Fruit fly (Drosophila melanogaster) whole organism, prepupa: ENCODE results near the gene Unr.

Source experiments
- Blimp-1 ChIP-seq: fragments of 200-800 bp; sonication (Bioruptor generic); optimal IDR thresholded peaks from 3 replicates; lab custom pipeline; 2017; ENCODE audit warnings: missing biosample characterization, missing genetic modification characterization, mild to moderate bottlenecking, moderate library complexity, missing genetic modification reagents
- CG10669 ChIP-seq: fragments of 200-800 bp; sonication (Bioruptor generic); optimal IDR thresholded peaks from 3 replicates; lab custom pipeline; 2018; ENCODE audit warnings: missing biosample characterization, mild to moderate bottlenecking, missing genetic modification characterization, moderate library complexity
- CG11762 ChIP-seq: fragments of 200-800 bp; sonication (Bioruptor generic); optimal IDR thresholded peaks from 3 replicates; lab custom pipeline; 2016; ENCODE audit warnings: missing biosample characterization, missing genetic modification characterization; ENCODE audit not compliant: insufficient read depth
- CG11902 ChIP-seq: fragments of 200-800 bp; sonication (Bioruptor generic); optimal IDR thresholded peaks from 3 replicates; lab custom pipeline; 2016; ENCODE audit warnings: missing biosample characterization, missing genetic modification characterization
- CG15336 ChIP-seq: fragments of 200-800 bp; sonication (Bioruptor generic); IDR thresholded peaks from 2 replicates; pipeline ENCODE4 v1.3.6; 2022; ENCODE audit warnings: missing biosample characterization, missing genetic modification characterization
- CG1621 ChIP-seq: fragments of 200-800 bp; sonication (Bioruptor generic); optimal IDR thresholded peaks from 3 replicates; lab custom pipeline; 2018; ENCODE audit warnings: missing biosample characterization, mild to moderate bottlenecking, missing genetic modification characterization
- CG16779 ChIP-seq: fragments of 200-800 bp; sonication (Bioruptor generic); optimal IDR thresholded peaks from 3 replicates; lab custom pipeline; 2017; ENCODE audit warnings: missing biosample characterization, mild to moderate bottlenecking, missing genetic modification characterization
- CG3032 ChIP-seq: fragments of 200-800 bp; optimal IDR thresholded peaks from 2 replicates; lab custom pipeline; 2019; ENCODE audit warnings: missing biosample characterization, mild to moderate bottlenecking, missing genetic modification characterization, moderate library complexity
- CG31627 ChIP-seq: fragments of 200-800 bp; sonication (Bioruptor generic); optimal IDR thresholded peaks from 3 replicates; lab custom pipeline; 2016; ENCODE audit warnings: missing biosample characterization, missing genetic modification characterization
- CG34406 ChIP-seq: fragments of 200-800 bp; sonication (Bioruptor generic); optimal IDR thresholded peaks from 3 replicates; lab custom pipeline; 2016; ENCODE audit warnings: missing biosample characterization, missing genetic modification characterization
- CG3919 ChIP-seq: fragments of 200-800 bp; sonication (Bioruptor generic); optimal IDR thresholded peaks from 3 replicates; lab custom pipeline; 2016; ENCODE audit warnings: missing biosample characterization, missing genetic modification characterization
- CG4318 ChIP-seq: fragments of 200-800 bp; sonication (Bioruptor generic); optimal IDR thresholded peaks from 3 replicates; lab custom pipeline; 2017; ENCODE audit warnings: missing biosample characterization, mild to moderate bottlenecking, missing genetic modification characterization
- CG6276 ChIP-seq: fragments of 200-800 bp; sonication (Bioruptor generic); optimal IDR thresholded peaks from 2 replicates; lab custom pipeline; 2017; ENCODE audit warnings: missing biosample characterization, mild to moderate bottlenecking, missing genetic modification characterization
- CG6808 ChIP-seq: fragments of 200-800 bp; sonication (Bioruptor generic); optimal IDR thresholded peaks from 3 replicates; lab custom pipeline; 2017; ENCODE audit warnings: missing biosample characterization, missing genetic modification characterization, mild to moderate bottlenecking, moderate library complexity, missing genetic modification reagents
- CG6854 ChIP-seq: fragments of 200-800 bp; sonication (Bioruptor generic); optimal IDR thresholded peaks from 2 replicates; lab custom pipeline; 2017; ENCODE audit warnings: missing biosample characterization, mild to moderate bottlenecking, missing genetic modification characterization
- CG7368 ChIP-seq: fragments of 200-800 bp; sonication (Bioruptor generic); optimal IDR thresholded peaks from 3 replicates; lab custom pipeline; 2016; ENCODE audit warnings: missing biosample characterization, missing genetic modification characterization
- CG8119 ChIP-seq: fragments of 200-800 bp; sonication (Bioruptor generic); IDR thresholded peaks from 3 replicates; pipeline ENCODE4 v1.3.6; 2022; ENCODE audit warnings: missing biosample characterization, missing genetic modification characterization
- CG8319 ChIP-seq: fragments of 200-800 bp; sonication (Bioruptor generic); optimal IDR thresholded peaks from 3 replicates; lab custom pipeline; 2016; ENCODE audit warnings: missing biosample characterization, missing genetic modification characterization
- CG8632 ChIP-seq: fragments of 200-800 bp; sonication (Bioruptor generic); optimal IDR thresholded peaks from 3 replicates; lab custom pipeline; 2016; ENCODE audit warnings: missing biosample characterization, missing genetic modification characterization
- CG9139 ChIP-seq: fragments of 200-800 bp; sonication (Bioruptor generic); optimal IDR thresholded peaks from 3 replicates; lab custom pipeline; 2017; ENCODE audit warnings: missing biosample characterization, mild to moderate bottlenecking, missing genetic modification characterization
- Eip78C ChIP-seq: fragments of 200-800 bp; sonication (Bioruptor generic); peaks from one replicate; lab custom pipeline; 2016; ENCODE audit warnings: missing biosample characterization, missing genetic modification characterization
- Eip93F ChIP-seq: fragments of 200-800 bp; sonication (Bioruptor generic); optimal IDR thresholded peaks from 2 replicates; lab custom pipeline; 2016; ENCODE audit warnings: missing biosample characterization, mild to moderate bottlenecking, missing genetic modification characterization
- Ets21C ChIP-seq: fragments of 200-800 bp; sonication (Bioruptor generic); optimal IDR thresholded peaks from 3 replicates; lab custom pipeline; 2016; ENCODE audit warnings: missing biosample characterization, missing genetic modification characterization
- Ets96B ChIP-seq: fragments of 200-800 bp; optimal IDR thresholded peaks from 2 replicates; lab custom pipeline; 2019; ENCODE audit warnings: missing biosample characterization, mild to moderate bottlenecking, missing genetic modification characterization, moderate library complexity
- Gug ChIP-seq: fragments of 200-800 bp; sonication (Bioruptor generic); IDR thresholded peaks from 2 replicates; pipeline ENCODE4 v1.3.6; 2022; ENCODE audit warnings: missing biosample characterization, missing genetic modification characterization
- Hr38 ChIP-seq: sonication (Bioruptor generic); optimal IDR thresholded peaks from 2 replicates; lab custom pipeline; 2016; ENCODE audit warnings: missing biosample characterization, missing genetic modification characterization
- Hr39 ChIP-seq: fragments of 200-800 bp; sonication (Bioruptor generic); optimal IDR thresholded peaks from 2 replicates; lab custom pipeline; 2016; ENCODE audit warnings: missing biosample characterization, missing genetic modification characterization
- Hr4 ChIP-seq: fragments of 200-800 bp; sonication (Bioruptor generic); optimal IDR thresholded peaks from 3 replicates; lab custom pipeline; 2016; ENCODE audit warnings: missing biosample characterization, missing genetic modification characterization
- Lpt ChIP-seq: fragments of 200-800 bp; sonication (Bioruptor generic); optimal IDR thresholded peaks from 3 replicates; lab custom pipeline; 2016; ENCODE audit warnings: missing biosample characterization, missing genetic modification characterization
- Met ChIP-seq: fragments of 200-800 bp; sonication (Bioruptor generic); optimal IDR thresholded peaks from 3 replicates; lab custom pipeline; 2016; ENCODE audit warnings: missing biosample characterization, missing genetic modification characterization
- OdsH ChIP-seq: fragments of 200-800 bp; sonication (Bioruptor generic); optimal IDR thresholded peaks from 3 replicates; lab custom pipeline; 2016; ENCODE audit warnings: missing biosample characterization, missing genetic modification characterization
- Smox ChIP-seq: fragments of 200-800 bp; sonication (Bioruptor generic); optimal IDR thresholded peaks from 3 replicates; lab custom pipeline; 2016; ENCODE audit warnings: missing biosample characterization, missing genetic modification characterization
- Sox102F ChIP-seq: fragments of 200-800 bp; sonication (Bioruptor generic); optimal IDR thresholded peaks from 2 replicates; lab custom pipeline; 2016; ENCODE audit warnings: missing biosample characterization, mild to moderate bottlenecking, missing genetic modification characterization
- Sox14 ChIP-seq: fragments of 200-800 bp; sonication (Bioruptor generic); optimal IDR thresholded peaks from 3 replicates; lab custom pipeline; 2016; ENCODE audit warnings: missing biosample characterization, missing genetic modification characterization
- Sox15 ChIP-seq: fragments of 200-800 bp; sonication (Bioruptor generic); optimal IDR thresholded peaks from 3 replicates; lab custom pipeline; 2016; ENCODE audit warnings: missing biosample characterization, missing genetic modification characterization
- achi ChIP-seq: fragments of 200-800 bp; sonication (Bioruptor generic); optimal IDR thresholded peaks from 3 replicates; lab custom pipeline; 2016; ENCODE audit warnings: missing biosample characterization, missing genetic modification characterization
- acj6 ChIP-seq: fragments of 200-800 bp; sonication (Bioruptor generic); optimal IDR thresholded peaks from 3 replicates; lab custom pipeline; 2016; ENCODE audit warnings: missing biosample characterization, missing genetic modification characterization
- cyc ChIP-seq: fragments of 200-800 bp; sonication (Bioruptor generic); optimal IDR thresholded peaks from 3 replicates; lab custom pipeline; 2016; ENCODE audit warnings: missing biosample characterization, missing genetic modification characterization
- dac ChIP-seq: fragments of 200-800 bp; sonication (Bioruptor generic); optimal IDR thresholded peaks from 2 replicates; lab custom pipeline; 2017; ENCODE audit warnings: missing biosample characterization, mild to moderate bottlenecking, missing genetic modification characterization
- dsx ChIP-seq: fragments of 200-800 bp; optimal IDR thresholded peaks from 3 replicates; lab custom pipeline; 2019; ENCODE audit warnings: missing biosample characterization, mild to moderate bottlenecking, missing genetic modification characterization, moderate library complexity; ENCODE audit not compliant: poor library complexity, severe bottlenecking
- eg ChIP-seq: fragments of 200-800 bp; sonication (Bioruptor generic); IDR thresholded peaks from 3 replicates; pipeline ENCODE4 v1.3.6; 2022; ENCODE audit warnings: missing biosample characterization, missing genetic modification characterization
- esn ChIP-seq: fragments of 200-800 bp; sonication (Bioruptor generic); optimal IDR thresholded peaks from 2 replicates; lab custom pipeline; 2016; ENCODE audit warnings: missing biosample characterization, mild to moderate bottlenecking, missing genetic modification characterization, moderate library complexity
- fd59A ChIP-seq: fragments of 200-800 bp; sonication (Bioruptor generic); optimal IDR thresholded peaks from 2 replicates; lab custom pipeline; 2017; ENCODE audit warnings: missing biosample characterization, mild to moderate bottlenecking, missing genetic modification characterization, missing genetic modification reagents
- fkh ChIP-seq: fragments of 200-800 bp; sonication (Bioruptor generic); optimal IDR thresholded peaks from 3 replicates; lab custom pipeline; 2017; ENCODE audit warnings: missing biosample characterization, mild to moderate bottlenecking, missing genetic modification characterization, moderate library complexity
- lz ChIP-seq: fragments of 200-800 bp; sonication (Bioruptor generic); optimal IDR thresholded peaks from 3 replicates; lab custom pipeline; 2016; ENCODE audit warnings: missing biosample characterization, missing genetic modification characterization
- salr ChIP-seq, 2 experiments: fragments of 200-800 bp; sonication (Bioruptor generic); optimal IDR thresholded peaks; 3 replicates each; lab custom pipeline; 2016 to 2018; ENCODE audit warnings: missing biosample characterization in 2 of 2, missing genetic modification characterization in 2 of 2, mild to moderate bottlenecking in 1 of 2
- spab ChIP-seq: fragments of 200-800 bp; sonication (Bioruptor generic); optimal IDR thresholded peaks from 2 replicates; lab custom pipeline; 2017; ENCODE audit warnings: missing biosample characterization, mild to moderate bottlenecking, missing genetic modification characterization, missing genetic modification reagents
- ss ChIP-seq, 2 experiments: fragments of 200-800 bp; sonication (Bioruptor generic); optimal IDR thresholded peaks; 2 replicates in 1 of 2; 3 replicates in 1 of 2; lab custom pipeline; 2017 to 2018; ENCODE audit warnings: mild to moderate bottlenecking in 2 of 2, missing biosample characterization in 2 of 2, missing genetic modification characterization in 2 of 2, moderate library complexity in 1 of 2
- svp ChIP-seq: fragments of 200-800 bp; sonication (Bioruptor generic); peaks from one replicate; lab custom pipeline; 2016; ENCODE audit warnings: missing biosample characterization, missing genetic modification characterization
- topi ChIP-seq: fragments of 200-800 bp; sonication (Bioruptor generic); optimal IDR thresholded peaks from 3 replicates; lab custom pipeline; 2016; ENCODE audit warnings: missing biosample characterization, missing genetic modification characterization

The Unr gene

dm6 chr3L:8460050-8460878 lies 18.1 kb upstream of the Unr start:
- TF ChIP-seq Eip93F (no peak), Blimp-1 (GFP tag; lab: Kevin White, UChicago) (no peak), CG4318 (GFP tag; lab: Kevin White, UChicago) (peak; percentile 36), CG9139 (GFP tag; lab: Kevin White, UChicago) (peak; percentile 59), lz (GFP tag; lab: Kevin White, UChicago) (peak; percentile 40), CG31627 (GFP tag; lab: Kevin White, UChicago) (peak; percentile 47), Hr39 (GFP tag; lab: Kevin White, UChicago) (peak; percentile 44), achi (peak; percentile 31), eg (GFP tag; lab: Robert Waterston, UW) (no peak), svp (GFP tag; lab: Kevin White, UChicago) (peak; percentile 75), CG6808 (GFP tag; lab: Kevin White, UChicago) (peak; percentile 21), Met (GFP tag; lab: Kevin White, UChicago) (peak; percentile 19), CG1621 (tag; lab: Kevin White, UChicago) (no peak), salr (GFP tag; optimal IDR thresholded peaks at IDR 0.05; lab: Kevin White, UChicago) (peak in 1 of 2 experiments; percentile 17), Sox15 (peak; percentile 21), Ets21C (peak; percentile 36), esn (GFP tag; lab: Kevin White, UChicago) (peak; percentile 57), cyc (peak; percentile 30), CG15336 (GFP tag; lab: Robert Waterston, UW) (no peak), CG6854 (GFP tag; lab: Kevin White, UChicago) (no peak), Smox (GFP tag; lab: Kevin White, UChicago) (peak; percentile 21), CG16779 (tag; lab: Kevin White, UChicago) (no peak), spab (peak; percentile 35), Ets96B (tag; lab: Kevin White, UChicago) (peak; percentile 39), CG11762 (GFP tag; lab: Kevin White, UChicago) (peak; percentile 28), CG3919 (peak; percentile 35), dac (GFP tag; lab: Kevin White, UChicago) (no peak), fd59A (GFP tag; lab: Kevin White, UChicago) (peak; percentile 31), CG6276 (peak; percentile 17), Hr4 (peak; percentile 55), Eip78C (GFP tag; lab: Kevin White, UChicago) (peak; percentile 88), Sox14 (peak; percentile 41), CG34406 (GFP tag; lab: Kevin White, UChicago) (no peak), Sox102F (no peak), ss (GFP tag; optimal IDR thresholded peaks at IDR 0.05; lab: Kevin White, UChicago) (peak in 1 of 2 experiments; percentile 31), CG10669 (GFP tag; lab: Kevin White, UChicago) (peak; percentile 52), OdsH (peak; percentile 35), CG8119 (no peak; the same call in 2 of the 3 replicates), topi (GFP tag; lab: Kevin White, UChicago) (peak; percentile 8), CG8632 (GFP tag; lab: Kevin White, UChicago) (peak; percentile 53), Gug (GFP tag; lab: Robert Waterston, UW) (peak; percentile 17; the same call in 1 of the 2 replicates), fkh (no peak), Hr38 (no peak), acj6 (peak; percentile 38), CG8319 (GFP tag; lab: Kevin White, UChicago) (peak; percentile 16), Lpt (GFP tag; lab: Kevin White, UChicago) (peak; percentile 43), CG7368 (GFP tag; lab: Kevin White, UChicago) (no peak), dsx (GFP tag; lab: Kevin White, UChicago) (no peak), CG11902 (peak; percentile 11), CG3032 (tag; lab: Kevin White, UChicago) (peak; percentile 24)
